Worm (Caenorhabditis elegans): ENCODE measurements around the gene unc-27.

ce11 chrX:8744192-8744985 is 44.9 kb upstream of the unc-27 start:
- TF ChIP-seq flt-1 (GFP tag; IDR thresholded peaks at IDR 0.05) (no peak), med-1 (GFP tag; optimal IDR thresholded peaks at IDR 0.05; ENCODE audit: insufficient read depth) (no peak), ztf-29 (GFP tag; IDR thresholded peaks at IDR 0.05) (no peak), cog-1 (tag; optimal IDR thresholded peaks at IDR 0.05) (no peak), tab-1 (GFP tag; IDR thresholded peaks at IDR 0.05) (no peak)
